Worm (Caenorhabditis elegans) whole organism, early embryonic: ENCODE measurements around the gene trx-5.

Experiments used
- B0310.2 ChIP-seq: sonication (generic microtip); optimal IDR thresholded peaks from 2 replicates; lab custom pipeline; 2016; ENCODE audit warnings: mild to moderate bottlenecking, missing genetic modification characterization, missing compliant biosample characterization
- ama-1 ChIP-seq: fragments of 150-350 bp; optimal IDR thresholded peaks from 2 replicates; lab custom pipeline; 2014
- ceh-36 ChIP-seq: sonication (generic microtip); optimal IDR thresholded peaks from 2 replicates; lab custom pipeline; 2016; ENCODE audit warnings: missing genetic modification characterization, inconsistent platforms, missing compliant biosample characterization
- hmg-4 ChIP-seq: fragments of 200-800 bp; sonication (Bioruptor generic); optimal IDR thresholded peaks from 2 replicates; lab custom pipeline; 2018; ENCODE audit warnings: mild to moderate bottlenecking, missing genetic modification characterization, missing compliant biosample characterization
- hnd-1 ChIP-seq: sonication (generic microtip); optimal IDR thresholded peaks from 2 replicates; lab custom pipeline; 2016; ENCODE audit warnings: missing genetic modification characterization, missing compliant biosample characterization
- scrt-1 ChIP-seq: fragments of 200-800 bp; sonication (Bioruptor generic); IDR thresholded peaks from 2 replicates; pipeline ENCODE4 v1.3.6; 2022; ENCODE audit warnings: missing genetic modification characterization, missing compliant biosample characterization
- sea-1 ChIP-seq: fragments of 200-800 bp; sonication (Bioruptor generic); conservative IDR thresholded peaks from 2 replicates; pipeline ENCODE4 v1.3.6; 2022; ENCODE audit warnings: missing genetic modification characterization, missing compliant biosample characterization
- tbx-11 ChIP-seq: fragments of 200-800 bp; sonication (Bioruptor generic); IDR thresholded peaks from 2 replicates; pipeline ENCODE4 v1.3.6; 2022; ENCODE audit warnings: missing genetic modification characterization, missing compliant biosample characterization
- tbx-37 ChIP-seq: fragments of 200-800 bp; sonication (Bioruptor generic); conservative IDR thresholded peaks from 2 replicates; pipeline ENCODE4 v1.3.6; 2022; ENCODE audit warnings: missing genetic modification reagents, missing genetic modification characterization, missing compliant biosample characterization
- tra-4 ChIP-seq: sonication (generic microtip); optimal IDR thresholded peaks from 2 replicates; lab custom pipeline; 2017; ENCODE audit warnings: missing genetic modification characterization, missing compliant biosample characterization

- TF ChIP-seq B0310.2 (no peak), ceh-36 (no peak), tbx-37 (no peak), tra-4 (tag; lab: Kevin White, UChicago) (no peak), sea-1 (no peak), ama-1 (lab: Kevin White, UChicago) (no peak), hmg-4 (peak; percentile 71), hnd-1 (tag; lab: Kevin White, UChicago) (no peak), tbx-11 (no peak), scrt-1 (GFP tag; lab: Robert Waterston, UW) (no peak)
Observed at ce11 chrV:1570679-1571078, 36.5 kb upstream of the trx-5 start.
